Worm (Caenorhabditis elegans): ENCODE data around the gene C49A9.3.

C49A9.3 gene

DNA sequence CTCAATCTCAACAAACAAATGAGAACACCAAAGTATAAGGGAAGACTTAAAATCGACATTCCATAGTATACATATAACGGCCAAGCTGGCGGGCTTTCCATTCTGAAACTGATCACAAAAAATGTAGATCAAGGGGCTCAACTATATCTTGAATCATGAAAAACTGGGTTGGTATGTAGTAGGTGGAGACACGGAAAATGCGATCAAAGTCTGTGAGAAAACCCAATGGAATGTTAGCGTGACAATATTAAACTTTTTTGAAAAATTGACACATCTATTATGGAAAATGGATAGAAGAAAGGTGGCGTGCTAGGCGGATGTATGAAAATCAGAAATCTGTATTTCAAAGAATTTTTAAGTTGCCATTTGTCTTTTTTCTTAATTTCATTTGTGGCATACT lies 41.4 kb downstream of the C49A9.3 start, which contains the start of gene srv-28:
Gene srv-28 (minus strand): TSS at position 101 of the 400 bp plus-strand sequence.
- TF ChIP-seq ztf-23 (GFP tag; IDR thresholded peaks at IDR 0.05) (no peak), ztf-29 (GFP tag; IDR thresholded peaks at IDR 0.05) (no peak), cog-1 (tag; optimal IDR thresholded peaks at IDR 0.05) (no peak), T22C8.4 (GFP tag; IDR thresholded peaks at IDR 0.05) (no peak), klf-2 (GFP tag; conservative IDR thresholded peaks at IDR 0.05) (no peak), med-1 (GFP tag; optimal IDR thresholded peaks at IDR 0.05; ENCODE audit: insufficient read depth) (no peak), flt-1 (GFP tag; IDR thresholded peaks at IDR 0.05) (no peak), tab-1 (GFP tag; IDR thresholded peaks at IDR 0.05) (no peak), ref-1 (GFP tag; conservative IDR thresholded peaks at IDR 0.05) (no peak)

- TF ChIP-seq ref-1 (GFP tag; conservative IDR thresholded peaks at IDR 0.05) (no peak), cog-1 (tag; optimal IDR thresholded peaks at IDR 0.05) (no peak), klf-2 (GFP tag; conservative IDR thresholded peaks at IDR 0.05) (no peak), ztf-29 (GFP tag; IDR thresholded peaks at IDR 0.05) (no peak)
Observed at ce11 chrIV:6266499-6266898, 44.6 kb downstream of the C49A9.3 start, which contains the start of gene srv-29. srv-29 (minus strand) TSS chrIV:6266599.

ce11 chrIV:6269346-6269745 lies 47.5 kb downstream of the C49A9.3 start, which contains the start of gene srv-30:
srv-30 (minus strand) TSS chrIV:6269446.
- TF ChIP-seq flt-1 (GFP tag; IDR thresholded peaks at IDR 0.05): no peak
- no peak for TF ChIP-seq tab-1 (GFP tag; IDR thresholded peaks at IDR 0.05)

- TF ChIP-seq cog-1 (tag; optimal IDR thresholded peaks at IDR 0.05) (no peak), T22C8.4 (GFP tag; IDR thresholded peaks at IDR 0.05) (no peak), klf-2 (GFP tag; conservative IDR thresholded peaks at IDR 0.05) (no peak), flt-1 (GFP tag; IDR thresholded peaks at IDR 0.05) (no peak), ztf-29 (GFP tag; IDR thresholded peaks at IDR 0.05) (no peak), ztf-23 (GFP tag; IDR thresholded peaks at IDR 0.05) (no peak), tab-1 (GFP tag; IDR thresholded peaks at IDR 0.05) (no peak), med-1 (GFP tag; optimal IDR thresholded peaks at IDR 0.05; ENCODE audit: insufficient read depth) (no peak), ref-1 (GFP tag; conservative IDR thresholded peaks at IDR 0.05) (no peak)
Observed at ce11 chrIV:6271923-6272322, 50.0 kb downstream of the C49A9.3 start, which contains the start of gene srv-31. srv-31 (minus strand) TSS chrIV:6272023.
